Worm (Caenorhabditis elegans) whole organism, L1 larva: Measurements from ENCODE around the gene gst-28.

Experiments
- alr-1 ChIP-seq: fragments of 200-800 bp; sonication (Bioruptor generic); optimal IDR thresholded peaks from 2 replicates; lab custom pipeline; 2018; ENCODE audit warnings: borderline replicate concordance, mild to moderate bottlenecking, missing genetic modification characterization, missing compliant biosample characterization
- ztf-11 ChIP-seq, 2 experiments: sonication (generic microtip); optimal IDR thresholded peaks; 2 replicates each; lab custom pipeline; 2016 to 2017; ENCODE audit warnings: missing genetic modification characterization in 2 of 2, missing biosample characterization in 1 of 2, missing compliant biosample characterization in 1 of 2

ce11 chrII:15165681-15166235 is 1.6 kb downstream of the gst-28 start, which contains the start of gene gst-27:
- TF ChIP-seq ztf-11 (tag; optimal IDR thresholded peaks at IDR 0.05; lab: Kevin White, UChicago) = peak in 1 of 2 experiments; percentile 64
- no peak for TF ChIP-seq alr-1 (tag; lab: Kevin White, UChicago)
